Worm (Caenorhabditis elegans) whole organism, L3 larva: ENCODE measurements around the gene T10C6.6.

ENCODE experiments used
- ceh-28 ChIP-seq: fragments of 150-350 bp; optimal IDR thresholded peaks from 2 replicates; lab custom pipeline; 2014; ENCODE audit warnings: missing biosample characterization, missing genetic modification reagents, missing genetic modification characterization
- egl-5 ChIP-seq: fragments of 150-350 bp; optimal IDR thresholded peaks from 2 replicates; lab custom pipeline; 2017; ENCODE audit warnings: missing biosample characterization, missing genetic modification reagents, missing genetic modification characterization, inconsistent platforms
- elt-2 ChIP-seq: sonication (generic microtip); optimal IDR thresholded peaks from 2 replicates; lab custom pipeline; 2016; ENCODE audit warnings: missing genetic modification reagents, mild to moderate bottlenecking, missing genetic modification characterization, missing compliant biosample characterization
- elt-3 ChIP-seq, 3 experiments: fragments of 150-350 bp in 1 of 3; sonication (generic microtip) in 2 of 3; optimal IDR thresholded peaks; 2 replicates in 2 of 3; 4 replicates in 1 of 3; lab custom pipeline; 2014 to 2017; ENCODE audit warnings: missing biosample characterization in 3 of 3, missing genetic modification characterization in 3 of 3
- fkh-10 ChIP-seq: sonication (generic microtip); optimal IDR thresholded peaks from 2 replicates; lab custom pipeline; 2017; ENCODE audit warnings: missing biosample characterization, missing genetic modification reagents, missing genetic modification characterization
- nfya-1 ChIP-seq: sonication (generic microtip); optimal IDR thresholded peaks from 2 replicates; lab custom pipeline; 2017; ENCODE audit warnings: missing genetic modification characterization, mild to moderate bottlenecking, missing compliant biosample characterization, antibody characterized with exemption, moderate library complexity; ENCODE audit not compliant: insufficient read depth
- nhr-23 ChIP-seq: fragments of 150-350 bp; optimal IDR thresholded peaks from 2 replicates; lab custom pipeline; 2014; ENCODE audit warnings: missing biosample characterization, missing genetic modification reagents, missing genetic modification characterization
- nhr-43 ChIP-seq: sonication (generic microtip); optimal IDR thresholded peaks from 2 replicates; lab custom pipeline; 2016; ENCODE audit warnings: mild to moderate bottlenecking, missing genetic modification characterization, missing compliant biosample characterization; ENCODE audit not compliant: poor library complexity, severe bottlenecking
- sea-2 ChIP-seq: fragments of 150-350 bp; sonication (generic microtip); optimal IDR thresholded peaks from 4 replicates; lab custom pipeline; 2014; ENCODE audit warnings: missing biosample characterization, missing genetic modification reagents, missing genetic modification characterization
- snpc-4 ChIP-seq: fragments of 150-350 bp; optimal IDR thresholded peaks from 2 replicates; lab custom pipeline; 2014; ENCODE audit warnings: missing biosample characterization, missing genetic modification characterization

ce11 chrV:15974836-15975235 is 49.3 kb upstream of the T10C6.6 start, which contains the start of gene sru-22:
- no peak for TF ChIP-seq snpc-4 (tag; lab: Kevin White, UChicago)
- TF ChIP-seq nhr-23: no peak
- no peak for TF ChIP-seq sea-2 (GFP tag; lab: Kevin White, UChicago)
- no peak for TF ChIP-seq egl-5 (tag; lab: Kevin White, UChicago)
- TF ChIP-seq elt-2 (tag; lab: Kevin White, UChicago): no peak
- no peak for TF ChIP-seq fkh-10 (GFP tag; lab: Kevin White, UChicago)
- no peak for TF ChIP-seq nhr-43 (tag; lab: Kevin White, UChicago)
- no peak for TF ChIP-seq ceh-28
- TF ChIP-seq nfya-1 (tag; lab: Kevin White, UChicago): no peak
- TF ChIP-seq elt-3 (tag; optimal IDR thresholded peaks at IDR 0.05; lab: Kevin White, UChicago): no peak
